Worm (Caenorhabditis elegans) whole organism, mixed stage, embryonic: ENCODE results near the gene srw-7.

ENCODE experiments used
- ces-1 ChIP-seq: fragments of 150-350 bp; optimal IDR thresholded peaks from 2 replicates; lab custom pipeline; 2014; ENCODE audit warnings: missing biosample characterization, missing genetic modification reagents, missing genetic modification characterization
- drap-1 ChIP-seq: fragments of 200-800 bp; sonication (Bioruptor generic); optimal IDR thresholded peaks from 3 replicates; lab custom pipeline; 2018; ENCODE audit warnings: mild to moderate bottlenecking, missing genetic modification characterization, missing compliant biosample characterization
- elt-1 ChIP-seq: sonication (generic microtip); optimal IDR thresholded peaks from 2 replicates; lab custom pipeline; 2017; ENCODE audit warnings: missing genetic modification characterization, mild to moderate bottlenecking, missing compliant biosample characterization, antibody characterized with exemption, moderate library complexity, borderline replicate concordance; ENCODE audit not compliant: insufficient read depth
- elt-3 ChIP-seq: fragments of 150-350 bp; optimal IDR thresholded peaks from 2 replicates; lab custom pipeline; 2014; ENCODE audit warnings: missing biosample characterization, missing genetic modification characterization
- ham-2 ChIP-seq: fragments of 200-800 bp; sonication (Bioruptor generic); optimal IDR thresholded peaks from 2 replicates; lab custom pipeline; 2018; ENCODE audit warnings: mild to moderate bottlenecking, missing genetic modification characterization, missing compliant biosample characterization
- lin-13 ChIP-seq: fragments of 150-350 bp; optimal IDR thresholded peaks from 2 replicates; lab custom pipeline; 2014; ENCODE audit warnings: missing biosample characterization, missing genetic modification characterization
- lin-32 ChIP-seq: fragments of 200-800 bp; sonication (Bioruptor generic); optimal IDR thresholded peaks from 2 replicates; lab custom pipeline; 2018; ENCODE audit warnings: mild to moderate bottlenecking, missing genetic modification characterization, missing compliant biosample characterization
- lsy-2 ChIP-seq: fragments of 150-350 bp; optimal IDR thresholded peaks from 2 replicates; lab custom pipeline; 2014; ENCODE audit warnings: missing biosample characterization, missing genetic modification characterization
- mep-1 ChIP-seq: fragments of 150-350 bp; optimal IDR thresholded peaks from 2 replicates; lab custom pipeline; 2017; ENCODE audit warnings: missing biosample characterization, missing genetic modification reagents, missing genetic modification characterization, inconsistent platforms
- snpc-4 ChIP-seq: fragments of 150-350 bp; optimal IDR thresholded peaks from 2 replicates; lab custom pipeline; 2014; ENCODE audit warnings: missing biosample characterization, missing genetic modification characterization
- sptf-1 ChIP-seq: sonication (generic microtip); optimal IDR thresholded peaks from 2 replicates; lab custom pipeline; 2017; ENCODE audit warnings: mild to moderate bottlenecking, missing genetic modification characterization, moderate library complexity, missing compliant biosample characterization
- tbx-8 ChIP-seq: fragments of 200-800 bp; sonication (Bioruptor generic); optimal IDR thresholded peaks from 2 replicates; lab custom pipeline; 2018; ENCODE audit warnings: mild to moderate bottlenecking, missing genetic modification characterization, moderate library complexity, missing compliant biosample characterization
- unc-39 ChIP-seq: fragments of 150-350 bp; optimal IDR thresholded peaks from 2 replicates; lab custom pipeline; 2014; ENCODE audit warnings: missing biosample characterization, missing genetic modification characterization
- zip-8 ChIP-seq: fragments of 150-350 bp; optimal IDR thresholded peaks from 2 replicates; lab custom pipeline; 2014; ENCODE audit warnings: missing biosample characterization, missing genetic modification characterization

DNA sequence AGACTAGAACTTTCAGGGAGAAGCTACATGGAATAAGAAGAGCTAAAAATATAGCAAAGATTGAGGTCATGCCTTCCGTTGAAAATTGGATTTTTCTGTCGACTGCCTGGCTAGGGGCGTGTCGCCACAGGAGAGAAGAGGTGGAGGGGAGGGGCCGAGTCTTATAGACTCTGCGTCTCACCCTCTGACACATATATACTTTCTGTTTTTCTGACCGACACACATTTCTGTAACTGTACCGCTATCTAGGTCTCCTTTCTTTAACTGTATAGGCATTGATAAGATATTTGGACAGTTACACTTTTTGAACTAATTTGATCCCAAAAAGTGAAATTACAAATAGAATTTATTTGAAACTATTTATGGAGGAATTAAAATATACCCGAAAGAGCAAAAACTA, 35.4 kb downstream of the srw-7 start:
- TF ChIP-seq snpc-4 (tag; lab: Kevin White, UChicago) = no peak
- TF ChIP-seq lsy-2 = no peak
- TF ChIP-seq lin-32 (GFP tag; lab: Kevin White, UChicago) = no peak
- no peak for TF ChIP-seq elt-3
- no peak for TF ChIP-seq mep-1
- TF ChIP-seq zip-8 = no peak
- TF ChIP-seq sptf-1 (tag; lab: Kevin White, UChicago) = no peak
- TF ChIP-seq drap-1 (GFP tag; lab: Kevin White, UChicago) = no peak
- TF ChIP-seq ham-2 = no peak
- TF ChIP-seq elt-1 (tag; lab: Kevin White, UChicago) = no peak
- no peak for TF ChIP-seq lin-13 (tag; lab: Kevin White, UChicago)
- no peak for TF ChIP-seq tbx-8 (GFP tag; lab: Kevin White, UChicago)
- no peak for TF ChIP-seq unc-39 (tag; lab: Kevin White, UChicago)
- TF ChIP-seq ces-1 (GFP tag; lab: Kevin White, UChicago) = no peak
